Worm (Caenorhabditis elegans) whole organism, young adult: ENCODE measurements around the gene frm-10.

Experiments used
- hmg-1.2 ChIP-seq: fragments of 200-800 bp; sonication (Bioruptor generic); IDR thresholded peaks from 2 replicates; pipeline ENCODE4 v1.3.6; 2022; ENCODE audit warnings: missing genetic modification reagents, missing genetic modification characterization, missing compliant biosample characterization
- hmg-20 ChIP-seq: fragments of 200-800 bp; sonication (Bioruptor generic); IDR thresholded peaks from 2 replicates; pipeline ENCODE4 v1.3.6; 2022; ENCODE audit warnings: missing genetic modification reagents, missing genetic modification characterization, missing compliant biosample characterization
- rec-8 ChIP-seq, 2 experiments: sonication (generic microtip); optimal IDR thresholded peaks; 2 replicates each; lab custom pipeline; 2016; ENCODE audit warnings: mild to moderate bottlenecking in 2 of 2, missing genetic modification characterization in 2 of 2, missing genetic modification reagents in 2 of 2, missing genotype in 2 of 2, missing biosample characterization in 1 of 2, missing compliant biosample characterization in 1 of 2, moderate library complexity in 1 of 2
- tbp1 ChIP-seq: fragments of 200-800 bp; sonication (Bioruptor generic); optimal IDR thresholded peaks from 2 replicates; lab custom pipeline; 2018; ENCODE audit warnings: mild to moderate bottlenecking, missing genetic modification characterization, missing compliant biosample characterization

DNA sequence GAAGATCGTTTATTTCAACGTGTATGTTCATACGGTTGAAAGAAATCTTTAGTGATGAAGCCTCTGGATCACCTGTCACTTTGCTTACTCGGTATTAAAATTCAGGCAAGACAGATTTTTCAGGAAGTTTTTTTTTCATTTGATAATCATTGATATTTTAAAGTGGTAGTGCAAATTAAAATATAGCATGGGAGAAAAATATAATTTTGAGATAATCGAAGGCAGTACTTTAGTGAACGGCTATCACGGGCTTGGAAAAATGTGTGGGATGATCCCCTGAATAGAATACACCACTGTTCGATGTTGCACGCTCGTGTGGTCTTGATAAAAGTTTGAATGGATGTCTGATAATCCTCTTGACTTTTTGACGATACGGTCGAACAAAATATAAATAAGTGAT is 35.6 kb upstream of the frm-10 start:
- TF ChIP-seq tbp1 (GFP tag; lab: Kevin White, UChicago): no peak
- TF ChIP-seq rec-8 (tag; optimal IDR thresholded peaks at IDR 0.05; lab: Kevin White, UChicago): no peak
- TF ChIP-seq hmg-20 (GFP tag; lab: Robert Waterston, UW): no peak
- no peak for TF ChIP-seq hmg-1.2
